Comparison of ENCODE assay signal across 5 fruit fly cellular contexts in the genomic region with DNA sequence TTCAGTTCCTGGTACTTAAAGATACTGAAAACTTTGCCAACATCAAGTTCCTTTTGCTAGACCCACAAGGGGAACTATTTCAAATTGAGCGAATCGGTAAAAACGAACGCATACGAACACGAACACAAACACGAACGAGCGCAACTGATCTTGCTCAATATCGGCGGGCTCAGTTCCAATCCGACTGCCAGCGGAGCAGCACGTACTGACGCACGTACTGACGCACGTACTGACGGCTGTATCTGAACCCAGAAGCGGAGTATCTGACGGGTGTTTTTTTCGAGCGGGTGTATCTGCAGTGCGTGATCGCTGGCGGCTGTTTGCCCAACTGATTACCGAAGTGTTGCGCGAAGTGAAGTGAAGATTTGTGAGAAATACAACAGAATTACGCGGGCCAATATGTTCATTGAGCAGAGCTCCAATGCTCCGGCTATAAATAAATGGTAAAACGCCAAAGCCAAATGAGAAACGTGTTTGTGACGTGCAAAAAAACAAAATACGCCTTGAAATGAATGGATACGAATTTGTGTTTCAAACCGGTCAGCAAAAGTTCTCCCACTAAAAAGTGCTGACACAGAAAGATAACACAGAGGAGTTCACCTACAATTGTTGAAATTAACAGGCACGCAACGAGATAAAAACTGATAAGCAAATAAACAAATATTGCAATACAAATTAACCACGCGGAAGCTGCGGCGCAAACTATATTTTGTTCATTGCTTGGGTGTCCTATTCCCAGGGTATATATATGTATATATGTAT.
TF ChIP-seq lines count a peak whose summit lies in the region.

No protein-coding gene starts in this region.

- TF ChIP-seq CTCF in whole organism, embryonic (GFP tag; optimal IDR thresholded peaks at IDR 0.05; lab: Kevin White, UChicago) = no peak

TF ChIP-seq in whole organism, adult, 20 proteins besides CTCF, POLR2A, EP300 and RAD21:
- TF ChIP-seq cnc (optimal IDR thresholded peaks at IDR 0.05; lab: Kevin White, UChicago) (no peak), tj (GFP tag; optimal IDR thresholded peaks at IDR 0.05; lab: Kevin White, UChicago) (peak; percentile 93), Hr96 (GFP tag; optimal IDR thresholded peaks at IDR 0.05; lab: Kevin White, UChicago) (no peak), CG7101 (tag; optimal IDR thresholded peaks at IDR 0.05; lab: Kevin White, UChicago) (peak; percentile 21), Mnt (GFP tag; optimal IDR thresholded peaks at IDR 0.05; lab: Kevin White, UChicago) (peak; percentile 17), cic (GFP tag; optimal IDR thresholded peaks at IDR 0.05; lab: Kevin White, UChicago) (peak; percentile 26), bab1 (GFP tag; optimal IDR thresholded peaks at IDR 0.05; lab: Kevin White, UChicago) (peak; percentile 21), CG5204 (GFP tag; optimal IDR thresholded peaks at IDR 0.05; lab: Kevin White, UChicago) (peak; percentile 15), pad (GFP tag; optimal IDR thresholded peaks at IDR 0.05; lab: Kevin White, UChicago) (peak; percentile 79)

TF ChIP-seq in whole organism, embryonic, 481 proteins besides CTCF, POLR2A, EP300 and RAD21 (continues in another document):
- no peak for TF ChIP-seq btn (GFP tag; optimal IDR thresholded peaks at IDR 0.05; lab: Kevin White, UChicago)
- TF ChIP-seq MESR4 (GFP tag; optimal IDR thresholded peaks at IDR 0.05; lab: Kevin White, UChicago) = peak; percentile 1
- TF ChIP-seq CG14710 (tag; optimal IDR thresholded peaks at IDR 0.05; lab: Kevin White, UChicago) = no peak
- TF ChIP-seq CG17385 (GFP tag; optimal IDR thresholded peaks at IDR 0.05; lab: Kevin White, UChicago) = peak; percentile 32
- peak; percentile 51 for TF ChIP-seq NFAT (GFP tag; IDR thresholded peaks at IDR 0.05; lab: Robert Waterston, UW)
- TF ChIP-seq CG4707 (GFP tag; optimal IDR thresholded peaks at IDR 0.05; lab: Kevin White, UChicago) = no peak
- no peak for TF ChIP-seq CG11247 (GFP tag; IDR thresholded peaks at IDR 0.05; lab: Robert Waterston, UW)
- TF ChIP-seq sna (GFP tag; IDR thresholded peaks at IDR 0.05; lab: Robert Waterston, UW; ENCODE audit: partially characterized antibody) = no peak
- TF ChIP-seq CG30020 (tag; optimal IDR thresholded peaks at IDR 0.05; lab: Kevin White, UChicago) = no peak
- TF ChIP-seq CG10979 (tag; optimal IDR thresholded peaks at IDR 0.05; lab: Kevin White, UChicago) = peak; percentile 11
- TF ChIP-seq CG34422 (GFP tag; IDR thresholded peaks at IDR 0.05; lab: Robert Waterston, UW) = peak; percentile 70; the same call in 2 of the 3 replicates
- TF ChIP-seq Spps (tag; optimal IDR thresholded peaks at IDR 0.05; lab: Kevin White, UChicago) = no peak
- no peak for TF ChIP-seq pita (GFP tag; optimal IDR thresholded peaks at IDR 0.05; lab: Kevin White, UChicago)
- no peak for TF ChIP-seq CG11560 (tag; IDR thresholded peaks at IDR 0.05; lab: Robert Waterston, UW)
- TF ChIP-seq CG17359 (tag; optimal IDR thresholded peaks at IDR 0.05; lab: Kevin White, UChicago) = no peak
- TF ChIP-seq Hmx (GFP tag; optimal IDR thresholded peaks at IDR 0.05; lab: Kevin White, UChicago) = no peak
- no peak for TF ChIP-seq B-H2 (GFP tag; optimal IDR thresholded peaks at IDR 0.05; lab: Kevin White, UChicago)
- peak; percentile 46 for TF ChIP-seq HHEX (GFP tag; optimal IDR thresholded peaks at IDR 0.05; lab: Kevin White, UChicago)
- no peak for TF ChIP-seq HLH3B (GFP tag; IDR thresholded peaks at IDR 0.05; lab: Robert Waterston, UW)

TF ChIP-seq in whole organism, prepupa, 60 proteins besides CTCF, POLR2A, EP300 and RAD21 (continues in another document):
- TF ChIP-seq CG8319 (GFP tag; optimal IDR thresholded peaks at IDR 0.05; lab: Kevin White, UChicago) (no peak), Hr39 (GFP tag; optimal IDR thresholded peaks at IDR 0.05; lab: Kevin White, UChicago) (no peak), Sox14 (GFP tag; optimal IDR thresholded peaks at IDR 0.05; lab: Kevin White, UChicago) (peak; percentile 3), acj6 (GFP tag; optimal IDR thresholded peaks at IDR 0.05; lab: Kevin White, UChicago) (no peak), fd85E (GFP tag; optimal IDR thresholded peaks at IDR 0.05; lab: Kevin White, UChicago) (no peak), CG6808 (GFP tag; optimal IDR thresholded peaks at IDR 0.05; lab: Kevin White, UChicago) (peak; percentile 18), esn (GFP tag; optimal IDR thresholded peaks at IDR 0.05; lab: Kevin White, UChicago) (no peak), ss (GFP tag; optimal IDR thresholded peaks at IDR 0.05; lab: Kevin White, UChicago) (peak; percentile 48 to 74), CG6854 (GFP tag; optimal IDR thresholded peaks at IDR 0.05; lab: Kevin White, UChicago) (peak; percentile 64), eg (GFP tag; IDR thresholded peaks at IDR 0.05; lab: Robert Waterston, UW) (peak; percentile 61; the same call in 1 of the 3 replicates), spab (GFP tag; optimal IDR thresholded peaks at IDR 0.05; lab: Kevin White, UChicago) (no peak), topi (GFP tag; optimal IDR thresholded peaks at IDR 0.05; lab: Kevin White, UChicago) (no peak), lz (GFP tag; optimal IDR thresholded peaks at IDR 0.05; lab: Kevin White, UChicago) (no peak), CG10669 (GFP tag; optimal IDR thresholded peaks at IDR 0.05; lab: Kevin White, UChicago) (no peak), CG6792 (GFP tag; optimal IDR thresholded peaks at IDR 0.05; lab: Kevin White, UChicago) (no peak), CG1621 (tag; optimal IDR thresholded peaks at IDR 0.05; lab: Kevin White, UChicago) (peak; percentile 62), dsx (GFP tag; optimal IDR thresholded peaks at IDR 0.05; lab: Kevin White, UChicago; ENCODE audit: poor library complexity, severe bottlenecking) (peak; percentile 44), CG10631 (GFP tag; optimal IDR thresholded peaks at IDR 0.05; lab: Kevin White, UChicago) (no peak), OdsH (GFP tag; optimal IDR thresholded peaks at IDR 0.05; lab: Kevin White, UChicago) (no peak)

TF ChIP-seq in whole organism, pupa, 21 proteins besides CTCF, POLR2A, EP300 and RAD21:
- TF ChIP-seq CG13204 (GFP tag; optimal IDR thresholded peaks at IDR 0.05; lab: Kevin White, UChicago) (peak; percentile 62), D1 (tag; optimal IDR thresholded peaks at IDR 0.05; lab: Kevin White, UChicago) (no peak), EcR (GFP tag; optimal IDR thresholded peaks at IDR 0.05; lab: Kevin White, UChicago) (peak; percentile 75), CG8159 (tag; optimal IDR thresholded peaks at IDR 0.05; lab: Kevin White, UChicago) (peak; percentile 30), CG9948 (tag; optimal IDR thresholded peaks at IDR 0.05; lab: Kevin White, UChicago) (peak; percentile 0), CG15710 (tag; optimal IDR thresholded peaks at IDR 0.05; lab: Kevin White, UChicago) (peak; percentile 12), Pif1A (GFP tag; optimal IDR thresholded peaks at IDR 0.05; lab: Kevin White, UChicago) (peak; percentile 25), fd96Ca (GFP tag; IDR thresholded peaks at IDR 0.05; lab: Robert Waterston, UW) (peak; percentile 69; the same call in 2 of the 3 replicates), Snoo (tag; optimal IDR thresholded peaks at IDR 0.05; lab: Kevin White, UChicago) (no peak), CG32121 (GFP tag; IDR thresholded peaks at IDR 0.05; lab: Robert Waterston, UW) (peak; percentile 34; the same call in 1 of the 2 replicates), CG8301 (tag; optimal IDR thresholded peaks at IDR 0.05; lab: Kevin White, UChicago) (no peak), CG12605 (GFP tag; IDR thresholded peaks at IDR 0.05; lab: Robert Waterston, UW) (0 out of 2 replicates have a peak, but pooled peaks have one; percentile 31), Ets98B (GFP tag; IDR thresholded peaks at IDR 0.05; lab: Robert Waterston, UW) (peak; percentile 66), CG4496 (GFP tag; IDR thresholded peaks at IDR 0.05; lab: Robert Waterston, UW) (peak; percentile 69)

TF ChIP-seq in whole organism, wandering third instar larva, 38 proteins besides CTCF, POLR2A, EP300 and RAD21:
- TF ChIP-seq sage (GFP tag; optimal IDR thresholded peaks at IDR 0.05; lab: Kevin White, UChicago) (no peak), Myc (optimal IDR thresholded peaks at IDR 0.05; lab: Kevin White, UChicago) (no peak), pan (optimal IDR thresholded peaks at IDR 0.05; lab: Kevin White, UChicago) (no peak), CrebA (GFP tag; optimal IDR thresholded peaks at IDR 0.05; lab: Kevin White, UChicago; ENCODE audit: borderline replicate concordance) (no peak), h (GFP tag; optimal IDR thresholded peaks at IDR 0.05; lab: Kevin White, UChicago) (peak; percentile 40), Jra (GFP tag; optimal IDR thresholded peaks at IDR 0.05; lab: Kevin White, UChicago) (peak; percentile 16), dl (GFP tag; optimal IDR thresholded peaks at IDR 0.05; lab: Kevin White, UChicago; ENCODE audit: insufficient read depth in 1 of 2, partially characterized antibody in 2 of 2) (peak in 1 of 2 experiments; percentile 29), rgr (GFP tag; optimal IDR thresholded peaks at IDR 0.05; lab: Kevin White, UChicago) (peak; percentile 15), OdsH (GFP tag; optimal IDR thresholded peaks at IDR 0.05; lab: Kevin White, UChicago) (peak; percentile 5), Hnf4 (GFP tag; optimal IDR thresholded peaks at IDR 0.05; lab: Kevin White, UChicago) (peak; percentile 50), dmrt93B (GFP tag; optimal IDR thresholded peaks at IDR 0.05; lab: Kevin White, UChicago) (no peak), CG32264 (GFP tag; optimal IDR thresholded peaks at IDR 0.05; lab: Kevin White, UChicago) (no peak), N (GFP tag; optimal IDR thresholded peaks at IDR 0.05; lab: Kevin White, UChicago) (no peak), Rel (GFP tag; optimal IDR thresholded peaks at IDR 0.05; lab: Kevin White, UChicago) (no peak), Rel (tag; optimal IDR thresholded peaks at IDR 0.05; lab: Kevin White, UChicago) (peak; percentile 84), foxo (GFP tag; optimal IDR thresholded peaks at IDR 0.05; lab: Kevin White, UChicago) (no peak), tai (GFP tag; optimal IDR thresholded peaks at IDR 0.05; lab: Kevin White, UChicago) (no peak), Hr83 (GFP tag; optimal IDR thresholded peaks at IDR 0.05; lab: Kevin White, UChicago; ENCODE audit: poor library complexity, severe bottlenecking) (peak; percentile 34), fru (GFP tag; optimal IDR thresholded peaks at IDR 0.05; lab: Kevin White, UChicago) (no peak), jim (GFP tag; optimal IDR thresholded peaks at IDR 0.05; lab: Kevin White, UChicago) (no peak), usp (GFP tag; optimal IDR thresholded peaks at IDR 0.05; lab: Kevin White, UChicago) (no peak), Dif (GFP tag; optimal IDR thresholded peaks at IDR 0.05; lab: Kevin White, UChicago; ENCODE audit: partially characterized antibody) (no peak), psq (GFP tag; optimal IDR thresholded peaks at IDR 0.05; lab: Kevin White, UChicago) (no peak), Sp1 (GFP tag; optimal IDR thresholded peaks at IDR 0.05; lab: Kevin White, UChicago) (peak; percentile 21), GATAd (GFP tag; optimal IDR thresholded peaks at IDR 0.05; lab: Kevin White, UChicago) (no peak), Vsx2 (GFP tag; optimal IDR thresholded peaks at IDR 0.05; lab: Kevin White, UChicago; ENCODE audit: partially characterized antibody) (peak; percentile 1), CG9705 (GFP tag; optimal IDR thresholded peaks at IDR 0.05; lab: Kevin White, UChicago) (no peak)
